Fruit fly (Drosophila melanogaster): ENCODE results near the gene CG43401.

DNA sequence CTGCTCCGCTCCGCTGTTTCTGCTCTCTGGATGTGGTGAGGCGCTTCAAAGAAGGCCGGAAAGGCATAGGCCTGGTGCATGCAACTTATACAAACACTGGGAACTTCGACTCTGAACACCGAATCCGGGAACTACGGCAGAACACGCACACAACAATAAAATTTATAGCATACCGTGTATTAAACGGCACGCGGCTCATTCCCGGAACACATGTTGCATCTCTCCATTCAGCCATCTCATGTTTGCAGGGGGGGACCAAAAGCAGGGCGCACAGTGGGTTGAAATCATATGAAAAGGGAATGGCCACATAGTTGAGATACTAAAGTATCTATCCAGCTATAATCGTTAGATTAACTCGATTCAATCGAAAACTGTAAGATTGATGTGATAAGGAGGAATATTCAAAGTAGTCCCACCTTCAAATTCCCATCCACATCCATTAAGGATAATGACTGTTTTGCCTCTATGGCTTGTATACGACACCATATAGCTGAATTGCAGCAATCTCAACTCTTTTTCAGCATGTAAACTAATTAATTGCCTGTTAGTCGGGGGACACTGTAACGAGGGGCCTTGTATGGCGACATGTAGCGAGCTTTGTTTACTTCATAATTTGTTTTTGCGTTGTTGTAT lies 11.6 kb downstream of the CG43401 start:
- TF ChIP-seq CG8478 (optimal IDR thresholded peaks at IDR 0.05) (no peak), CTCF (optimal IDR thresholded peaks at IDR 0.05) (no peak)

Data from S2 (cell line).